Fruit fly (Drosophila melanogaster) whole organism, pupa: ENCODE measurements around the gene CG5815.

ENCODE experiments used
- CG13204 ChIP-seq: fragments of 200-800 bp; sonication (Bioruptor generic); optimal IDR thresholded peaks from 2 replicates; lab custom pipeline; 2018; ENCODE audit warnings: missing biosample characterization, mild to moderate bottlenecking, missing genetic modification characterization, moderate library complexity
- CG17806 ChIP-seq: fragments of 200-800 bp; sonication (Bioruptor generic); optimal IDR thresholded peaks from 2 replicates; lab custom pipeline; 2018; ENCODE audit warnings: missing biosample characterization, mild to moderate bottlenecking, missing genetic modification characterization, moderate library complexity
- CG4496 ChIP-seq: fragments of 200-800 bp; sonication (Bioruptor generic); IDR thresholded peaks from 3 replicates; pipeline ENCODE4 v1.3.6; 2022; ENCODE audit warnings: missing biosample characterization, missing genetic modification characterization
- Ets98B ChIP-seq: fragments of 200-800 bp; sonication (Bioruptor generic); IDR thresholded peaks from 2 replicates; pipeline ENCODE4 v1.3.6; 2022; ENCODE audit warnings: missing biosample characterization, missing genetic modification characterization

DNA sequence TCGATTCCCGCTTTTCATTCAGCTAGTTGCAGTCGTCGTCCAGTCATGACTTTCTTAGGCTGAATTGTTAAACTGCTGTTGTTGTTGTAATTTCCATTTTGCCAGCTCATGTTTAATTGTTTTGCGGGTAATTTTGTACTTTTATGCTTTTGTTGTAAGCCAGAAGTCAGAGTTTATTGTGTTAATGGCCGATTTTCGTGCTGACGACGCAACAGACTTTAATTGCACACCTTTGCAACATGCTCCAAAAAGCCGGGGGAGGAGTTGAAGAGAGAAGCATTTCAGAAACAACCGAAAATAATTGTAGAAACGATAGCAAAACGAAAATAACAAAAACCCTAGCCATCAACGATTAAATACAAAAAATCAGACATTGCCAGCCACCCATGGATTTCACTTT is 26.3 kb downstream of the CG5815 start:
- TF ChIP-seq CG13204 (GFP tag; lab: Kevin White, UChicago) (no peak), CG17806 (tag; lab: Kevin White, UChicago) (no peak), CG4496 (GFP tag; lab: Robert Waterston, UW) (no peak), Ets98B (GFP tag; lab: Robert Waterston, UW) (no peak)
